Worm (Caenorhabditis elegans) whole organism, L4/young adult: ENCODE results near the gene T06E6.15.

Experiments used
- W03F9.2 ChIP-seq: fragments of 150-350 bp; optimal IDR thresholded peaks from 2 replicates; lab custom pipeline; 2014; ENCODE audit warnings: missing biosample characterization, missing genetic modification characterization
- dao-5 ChIP-seq: sonication (generic microtip); optimal IDR thresholded peaks from 2 replicates; lab custom pipeline; 2016; ENCODE audit warnings: missing genotype, missing genetic modification characterization, moderate library complexity, missing compliant biosample characterization
- him-1 ChIP-seq: sonication (generic microtip); optimal IDR thresholded peaks from 2 replicates; lab custom pipeline; 2016; ENCODE audit warnings: missing genotype, missing genetic modification reagents, missing genetic modification characterization, missing compliant biosample characterization

- no peak for TF ChIP-seq him-1 (tag; lab: Kevin White, UChicago)
- no peak for TF ChIP-seq dao-5 (tag; lab: Kevin White, UChicago)
- no peak for TF ChIP-seq W03F9.2 (tag; lab: Kevin White, UChicago)
Measured at ce11 chrV:15379817-15380216, 19.8 kb downstream of the T06E6.15 start, which contains the start of gene srh-251.
